Worm (Caenorhabditis elegans) whole organism, L3 larva: Measurements from ENCODE around the gene plc-4.

ENCODE experiments used
- aly-2 ChIP-seq: fragments of 150-350 bp; optimal IDR thresholded peaks from 2 replicates; lab custom pipeline; 2014; ENCODE audit warnings: missing biosample characterization, missing genetic modification characterization
- ceh-16 ChIP-seq: sonication (generic microtip); optimal IDR thresholded peaks from 2 replicates; lab custom pipeline; 2017; ENCODE audit warnings: missing biosample characterization, missing genetic modification characterization
- elt-2 ChIP-seq: sonication (generic microtip); optimal IDR thresholded peaks from 2 replicates; lab custom pipeline; 2016; ENCODE audit warnings: missing genetic modification reagents, mild to moderate bottlenecking, missing genetic modification characterization, missing compliant biosample characterization
- fos-1 ChIP-seq: fragments of 150-350 bp; optimal IDR thresholded peaks from 2 replicates; lab custom pipeline; 2014; ENCODE audit warnings: missing biosample characterization, missing genetic modification characterization
- nhr-237 ChIP-seq: fragments of 150-350 bp; optimal IDR thresholded peaks from 2 replicates; lab custom pipeline; 2014; ENCODE audit warnings: missing biosample characterization, missing genetic modification characterization
- pha-4 ChIP-seq: fragments of 150-350 bp; optimal IDR thresholded peaks from 2 replicates; lab custom pipeline; 2014; ENCODE audit warnings: missing biosample characterization, missing genetic modification reagents, missing genetic modification characterization
- skn-1 ChIP-seq: fragments of 150-350 bp; optimal IDR thresholded peaks from 2 replicates; lab custom pipeline; 2014; ENCODE audit warnings: missing biosample characterization, missing genetic modification characterization

- TF ChIP-seq skn-1 (tag; lab: Kevin White, UChicago) (no peak), fos-1 (tag; lab: Kevin White, UChicago) (no peak), aly-2 (no peak), ceh-16 (tag; lab: Kevin White, UChicago) (no peak), pha-4 (peak; percentile 32), elt-2 (tag; lab: Kevin White, UChicago) (no peak), nhr-237 (tag; lab: Kevin White, UChicago) (no peak)
These were observed 43.9 kb upstream of the plc-4 start, which contains the start of the genes F49E8.7, F49E8.8 and nprl-2 for ce11 chrIV:7556265-7556866.
